Fruit fly (Drosophila melanogaster): ENCODE results near the gene KrT95D.

The KrT95D gene

DNA sequence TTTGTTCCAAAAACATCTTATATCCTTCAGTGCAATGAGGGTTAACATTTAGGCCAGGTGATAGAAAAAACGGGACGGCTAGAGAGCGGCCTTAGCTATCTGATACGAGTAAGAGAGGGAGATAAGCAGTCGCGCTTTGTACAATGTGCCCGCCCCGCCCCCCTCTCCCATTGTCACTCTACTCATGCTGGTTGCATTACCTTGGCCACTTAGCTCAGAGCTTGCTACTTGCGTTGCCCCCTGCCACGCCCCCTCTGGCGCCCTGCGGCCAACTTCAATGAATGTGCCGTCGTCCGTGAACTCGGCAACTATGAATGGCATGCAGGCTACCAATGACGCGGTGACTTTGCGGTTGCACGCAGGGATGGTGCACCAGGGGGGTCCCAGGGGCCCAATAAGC lies 59.9 kb downstream of the KrT95D start:
- TF ChIP-seq CG8478 (optimal IDR thresholded peaks at IDR 0.05) = no peak

DNA sequence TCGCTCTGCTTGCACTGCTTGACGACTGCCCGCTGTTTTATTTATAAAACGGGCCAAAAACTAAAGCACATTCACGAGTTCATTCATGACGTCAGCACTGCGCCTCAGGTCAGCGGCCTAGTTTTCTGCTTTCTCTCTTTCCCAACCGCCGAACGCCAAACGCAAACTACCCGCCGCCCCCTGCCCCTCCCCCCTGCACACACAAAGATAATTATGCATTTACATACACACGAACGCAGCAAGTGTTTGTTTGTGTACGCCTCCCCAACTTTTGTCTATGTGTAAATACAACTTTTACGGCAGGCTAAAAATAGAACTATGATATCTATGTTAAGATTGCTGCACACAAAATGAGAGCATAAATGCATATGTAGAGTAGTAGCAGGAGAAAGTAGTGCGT lies 60.4 kb downstream of the KrT95D start:
- TF ChIP-seq CG8478 (optimal IDR thresholded peaks at IDR 0.05) (no peak), EcR (GFP tag; optimal IDR thresholded peaks at IDR 0.05) (no peak), Dll (optimal IDR thresholded peaks at IDR 0.05) (no peak), pan (optimal IDR thresholded peaks at IDR 0.05) (no peak), usp (GFP tag; optimal IDR thresholded peaks at IDR 0.05) (no peak), psq (optimal IDR thresholded peaks at IDR 0.05) (no peak)

- TF ChIP-seq psq (optimal IDR thresholded peaks at IDR 0.05) (no peak), Dll (optimal IDR thresholded peaks at IDR 0.05) (no peak), CG8478 (optimal IDR thresholded peaks at IDR 0.05) (no peak), pan (optimal IDR thresholded peaks at IDR 0.05) (no peak), usp (GFP tag; optimal IDR thresholded peaks at IDR 0.05) (no peak), EcR (GFP tag; optimal IDR thresholded peaks at IDR 0.05) (no peak)
Observed at dm6 chr3R:23969449-23969848, 62.2 kb downstream of the KrT95D start.

DNA sequence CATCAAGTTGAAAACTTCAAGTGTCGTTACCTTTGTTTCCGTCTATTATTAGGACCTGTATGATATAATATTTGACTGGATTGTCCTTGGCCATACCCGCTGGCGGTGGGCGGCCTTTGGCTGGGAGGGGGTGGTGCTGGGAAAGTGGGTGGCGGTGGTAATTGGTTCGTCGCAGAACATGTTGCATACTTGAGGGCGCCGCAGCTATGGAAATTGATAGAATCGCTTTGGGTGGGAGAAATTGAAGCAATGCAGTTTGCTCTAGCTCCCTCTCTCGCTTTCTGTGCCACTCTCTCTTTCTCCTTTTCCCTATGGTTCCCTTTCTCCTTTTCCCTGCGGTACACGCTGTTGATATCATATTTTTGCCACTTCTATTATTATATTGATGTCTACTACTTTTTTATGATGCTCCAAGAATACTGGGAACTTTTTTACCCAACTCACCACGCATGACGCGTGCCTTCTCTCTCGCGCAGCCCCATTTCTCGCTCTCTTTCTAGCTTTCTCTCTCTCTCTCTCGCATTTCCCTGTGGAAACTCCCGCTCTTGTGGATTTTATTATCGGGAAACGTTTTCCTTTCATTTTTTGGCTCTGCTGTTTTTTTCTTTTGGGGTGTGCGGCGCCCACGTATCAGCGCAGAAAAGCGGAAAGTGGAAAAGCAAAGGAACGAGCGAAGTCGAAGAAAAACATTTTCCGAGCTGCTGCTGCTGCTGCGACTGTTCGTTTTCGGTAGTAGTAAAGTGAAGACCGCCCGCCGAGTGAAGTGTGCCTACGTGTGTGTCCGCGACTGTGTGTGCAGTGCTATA lies 66.5 kb downstream of the KrT95D start:
- TF ChIP-seq Dll (optimal IDR thresholded peaks at IDR 0.05) (no peak), psq (optimal IDR thresholded peaks at IDR 0.05) (no peak), usp (GFP tag; optimal IDR thresholded peaks at IDR 0.05) (no peak)

DNA sequence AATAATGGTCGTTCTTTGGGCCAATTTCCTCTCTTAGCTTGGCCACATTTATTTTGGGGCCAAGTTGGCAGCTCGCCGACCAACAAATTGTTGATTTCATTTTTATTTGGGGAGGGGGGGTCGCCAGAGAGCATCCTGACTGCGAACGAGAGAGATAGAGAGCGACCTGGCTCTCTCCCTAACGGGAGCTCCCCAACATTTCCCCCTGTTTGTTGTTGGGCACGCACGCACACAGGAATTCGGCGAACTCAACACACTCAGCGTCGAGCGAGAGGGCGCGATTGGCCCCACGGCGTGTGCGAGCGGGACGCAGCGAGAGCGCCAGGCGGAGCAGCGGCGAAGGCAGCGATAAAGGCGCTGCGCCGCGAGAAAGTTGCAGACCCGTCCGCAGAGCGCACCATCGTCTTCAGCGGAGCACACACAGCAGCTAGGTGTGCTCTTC lies 68.8 kb downstream of the KrT95D start, which contains the start of gene CG31140:
Gene CG31140, plus strand, starts transcription at position 400 of the 442 bp plus-strand sequence.
- peak; percentile 59 for TF ChIP-seq CG8478 (optimal IDR thresholded peaks at IDR 0.05)
- TF ChIP-seq EcR (GFP tag; optimal IDR thresholded peaks at IDR 0.05) = no peak

DNA sequence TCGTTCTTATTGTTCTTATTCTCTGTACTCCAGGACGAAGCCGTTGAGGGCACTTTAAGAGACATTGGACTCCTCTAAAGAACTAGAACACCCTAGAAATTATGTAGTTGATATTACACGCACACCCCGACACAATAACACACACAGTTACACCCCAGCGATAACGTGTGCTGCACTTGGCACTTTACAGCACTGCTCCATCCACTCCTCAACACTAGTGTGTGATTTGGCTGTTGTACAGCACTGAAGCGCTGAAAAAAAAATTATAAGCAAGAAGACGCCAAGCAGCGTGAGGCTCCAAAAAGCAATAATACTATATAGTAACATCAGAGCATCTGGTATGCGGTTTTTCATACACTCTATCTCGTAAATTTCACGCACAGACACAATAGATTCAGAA lies 70.8 kb downstream of the KrT95D start:
- TF ChIP-seq pan (optimal IDR thresholded peaks at IDR 0.05) (no peak), usp (GFP tag; optimal IDR thresholded peaks at IDR 0.05) (no peak), Dll (optimal IDR thresholded peaks at IDR 0.05) (no peak), EcR (GFP tag; optimal IDR thresholded peaks at IDR 0.05) (no peak)

dm6 chr3R:23958091-23958838 lies 73.4 kb downstream of the KrT95D start, which contains the start of the genes GluProRS and AP-1sigma:
Gene GluProRS, minus strand, starts transcription at chr3R:23958391.
Gene AP-1sigma, plus strand, starts transcription at chr3R:23958651.
- TF ChIP-seq psq (optimal IDR thresholded peaks at IDR 0.05) (no peak), pan (optimal IDR thresholded peaks at IDR 0.05) (no peak), usp (GFP tag; optimal IDR thresholded peaks at IDR 0.05) (no peak), EcR (GFP tag; optimal IDR thresholded peaks at IDR 0.05) (no peak), CG8478 (optimal IDR thresholded peaks at IDR 0.05) (no peak), Dll (optimal IDR thresholded peaks at IDR 0.05) (no peak)

- no peak for TF ChIP-seq usp (GFP tag; optimal IDR thresholded peaks at IDR 0.05)
- TF ChIP-seq EcR (GFP tag; optimal IDR thresholded peaks at IDR 0.05) = no peak
- TF ChIP-seq Dll (optimal IDR thresholded peaks at IDR 0.05) = no peak
- no peak for TF ChIP-seq psq (optimal IDR thresholded peaks at IDR 0.05)
- TF ChIP-seq CG8478 (optimal IDR thresholded peaks at IDR 0.05) = no peak
- no peak for TF ChIP-seq pan (optimal IDR thresholded peaks at IDR 0.05)
Observed at dm6 chr3R:23955380-23955779, 76.2 kb downstream of the KrT95D start.

DNA sequence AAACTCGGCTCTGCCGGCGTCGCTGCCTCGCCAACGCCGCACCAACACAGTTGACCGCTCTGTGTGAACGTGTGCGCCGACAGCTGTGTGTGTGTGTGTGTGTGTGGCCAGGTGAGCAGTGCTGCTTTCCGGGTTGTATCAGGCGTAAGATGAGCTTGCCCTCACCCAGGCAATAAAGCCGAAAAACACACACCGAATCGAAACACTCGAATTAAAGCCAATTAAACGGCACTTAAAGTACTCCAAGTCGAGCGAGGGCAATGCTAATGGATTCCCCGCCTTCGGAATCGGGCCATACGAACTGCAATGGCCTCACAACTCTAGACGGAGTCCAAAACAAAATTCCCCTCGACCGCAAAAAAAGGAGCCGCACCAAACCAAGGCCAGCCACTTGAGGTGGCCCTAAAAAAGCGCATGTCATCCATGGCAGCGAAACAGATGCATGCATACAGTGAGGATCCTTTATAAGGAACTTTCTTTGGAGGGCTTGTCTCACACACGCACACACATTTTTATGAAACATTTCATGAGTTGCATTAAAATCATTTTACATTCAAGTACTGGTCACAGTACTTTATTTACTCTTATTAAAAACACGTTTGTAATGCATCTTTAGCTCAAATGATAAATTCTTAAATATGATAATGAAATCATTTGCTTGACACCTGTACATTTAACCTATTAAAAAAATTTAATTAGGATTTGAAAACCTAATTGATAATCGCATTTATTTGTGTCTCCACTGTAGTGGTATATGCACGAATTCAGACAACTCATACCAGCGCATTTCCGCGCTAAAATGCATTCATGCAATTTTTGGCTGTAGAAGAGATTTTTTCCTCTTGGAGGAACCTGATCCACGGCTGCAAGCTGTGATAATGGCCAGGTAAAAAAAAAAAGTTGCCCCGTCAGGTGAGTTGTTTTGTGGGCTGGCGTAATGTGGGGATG lies 82.9 kb downstream of the KrT95D start:
- peak; percentile 56 for TF ChIP-seq Dll (optimal IDR thresholded peaks at IDR 0.05)
- TF ChIP-seq pan (optimal IDR thresholded peaks at IDR 0.05) = no peak
- TF ChIP-seq CG8478 (optimal IDR thresholded peaks at IDR 0.05) = no peak

- TF ChIP-seq pan (optimal IDR thresholded peaks at IDR 0.05) (no peak), psq (optimal IDR thresholded peaks at IDR 0.05) (no peak), CG8478 (optimal IDR thresholded peaks at IDR 0.05) (no peak), Dll (optimal IDR thresholded peaks at IDR 0.05) (no peak), usp (GFP tag; optimal IDR thresholded peaks at IDR 0.05) (no peak), EcR (GFP tag; optimal IDR thresholded peaks at IDR 0.05) (no peak)
Observed at dm6 chr3R:23948324-23948465, 83.4 kb downstream of the KrT95D start, which contains the start of gene CG12268. Gene CG12268, minus strand, starts transcription at chr3R:23948424.

Data from whole organism.